Fruit fly (Drosophila melanogaster) whole organism, embryonic: ENCODE data around the gene Sodq.
A peak's percentile ranks its signal among the peaks of the same experiment; 100 is the strongest.

Source experiments
- Adf1 ChIP-seq: fragments of 200-800 bp; sonication (Bioruptor generic); IDR thresholded peaks from 2 replicates; pipeline ENCODE4 v1.3.6; 2022; ENCODE audit warnings: missing biosample characterization, missing genetic modification characterization
- CG10654 ChIP-seq: fragments of 200-800 bp; sonication (Bioruptor generic); optimal IDR thresholded peaks from 2 replicates; lab custom pipeline; 2016; ENCODE audit warnings: missing biosample characterization, missing genetic modification characterization
- CG12219 ChIP-seq: fragments of 200-800 bp; sonication (Bioruptor generic); optimal IDR thresholded peaks from 3 replicates; lab custom pipeline; 2018; ENCODE audit warnings: missing biosample characterization, mild to moderate bottlenecking, missing genetic modification characterization
- CG12236 ChIP-seq: fragments of 200-800 bp; sonication (Bioruptor generic); optimal IDR thresholded peaks from 2 replicates; lab custom pipeline; 2016; ENCODE audit warnings: missing biosample characterization, missing genetic modification characterization
- CG12659 ChIP-seq: fragments of 200-800 bp; sonication (Bioruptor generic); optimal IDR thresholded peaks from 3 replicates; lab custom pipeline; 2017; ENCODE audit warnings: mild to moderate bottlenecking, missing biosample characterization, missing genetic modification reagents, missing genetic modification characterization
- CG12744 ChIP-seq: fragments of 200-800 bp; sonication (Bioruptor generic); optimal IDR thresholded peaks from 2 replicates; lab custom pipeline; 2016; ENCODE audit warnings: missing biosample characterization, missing genetic modification characterization
- CG14050 ChIP-seq: fragments of 200-800 bp; sonication (Bioruptor generic); IDR thresholded peaks from 3 replicates; pipeline ENCODE4 v1.3.6; 2022; ENCODE audit warnings: missing biosample characterization, missing genetic modification characterization
- CG15479 ChIP-seq: fragments of 200-800 bp; sonication (Bioruptor generic); optimal IDR thresholded peaks from 3 replicates; lab custom pipeline; 2019; ENCODE audit warnings: missing biosample characterization, mild to moderate bottlenecking, missing genetic modification characterization, moderate library complexity
- CG16779 ChIP-seq: fragments of 200-800 bp; sonication (Bioruptor generic); IDR thresholded peaks from 2 replicates; pipeline ENCODE4 v1.3.6; 2022; ENCODE audit warnings: missing biosample characterization, missing genetic modification characterization
- CG32767 ChIP-seq: fragments of 200-800 bp; sonication (Bioruptor generic); IDR thresholded peaks from 2 replicates; pipeline ENCODE4 v1.3.6; 2022; ENCODE audit warnings: missing biosample characterization, missing genetic modification characterization
- CG3407 ChIP-seq: fragments of 200-800 bp; sonication (Bioruptor generic); optimal IDR thresholded peaks from 2 replicates; lab custom pipeline; 2018; ENCODE audit warnings: missing biosample characterization, mild to moderate bottlenecking, missing genetic modification characterization
- CG34422 ChIP-seq: fragments of 200-800 bp; sonication (Bioruptor generic); IDR thresholded peaks from 3 replicates; pipeline ENCODE4 v1.3.6; 2022; ENCODE audit warnings: missing biosample characterization, missing genetic modification characterization
- CG4424 ChIP-seq: fragments of 200-800 bp; sonication (Bioruptor generic); optimal IDR thresholded peaks from 3 replicates; lab custom pipeline; 2016; ENCODE audit warnings: missing biosample characterization, missing genetic modification characterization
- CG4820 ChIP-seq: fragments of 200-800 bp; sonication (Bioruptor generic); optimal IDR thresholded peaks from 3 replicates; lab custom pipeline; 2016; ENCODE audit warnings: missing biosample characterization, missing genetic modification characterization
- CG6765 ChIP-seq: fragments of 200-800 bp; sonication (Bioruptor generic); optimal IDR thresholded peaks from 3 replicates; lab custom pipeline; 2017; ENCODE audit warnings: missing biosample characterization, mild to moderate bottlenecking, missing genetic modification characterization
- CG9437 ChIP-seq: fragments of 200-800 bp; sonication (Bioruptor generic); optimal IDR thresholded peaks from 2 replicates; lab custom pipeline; 2018; ENCODE audit warnings: missing biosample characterization, mild to moderate bottlenecking, missing genetic modification characterization
- CkIIα-i1 ChIP-seq: fragments of 200-800 bp; sonication (Bioruptor generic); IDR thresholded peaks from 2 replicates; pipeline ENCODE4 v1.3.6; 2022; ENCODE audit warnings: missing biosample characterization, missing genetic modification characterization
- CrebB ChIP-seq: fragments of 200-800 bp; sonication (Bioruptor generic); optimal IDR thresholded peaks from 3 replicates; lab custom pipeline; 2018; ENCODE audit warnings: missing biosample characterization, mild to moderate bottlenecking, missing genetic modification characterization
- Dfd ChIP-seq, 2 experiments: fragments of >200 bp; optimal IDR thresholded peaks; 2 replicates each; lab custom pipeline; 2017; ENCODE audit warnings: missing biosample characterization in 2 of 2, missing genetic modification characterization in 2 of 2
- HmgD ChIP-seq: fragments of 200-800 bp; sonication (Bioruptor generic); optimal IDR thresholded peaks from 3 replicates; lab custom pipeline; 2016; ENCODE audit warnings: missing biosample characterization, missing genetic modification characterization
- Meics ChIP-seq: fragments of 200-800 bp; sonication (Bioruptor generic); optimal IDR thresholded peaks from 2 replicates; lab custom pipeline; 2017; ENCODE audit warnings: missing biosample characterization, mild to moderate bottlenecking, missing genetic modification characterization
- Nf-YB ChIP-seq: fragments of 200-800 bp; sonication (Bioruptor generic); optimal IDR thresholded peaks from 3 replicates; lab custom pipeline; 2019; ENCODE audit warnings: missing biosample characterization, mild to moderate bottlenecking, missing genetic modification characterization, moderate library complexity
- Ssrp ChIP-seq: fragments of 200-800 bp; sonication (Bioruptor generic); optimal IDR thresholded peaks from 2 replicates; lab custom pipeline; 2018; ENCODE audit warnings: missing biosample characterization, mild to moderate bottlenecking, missing genetic modification characterization, moderate library complexity
- Taf1 ChIP-seq: fragments of 200-800 bp; sonication (Bioruptor generic); IDR thresholded peaks from 2 replicates; pipeline ENCODE4 v1.3.6; 2022; ENCODE audit warnings: missing biosample characterization, missing genetic modification characterization
- Vsx1 ChIP-seq: fragments of 200-800 bp; sonication (Bioruptor generic); optimal IDR thresholded peaks from 2 replicates; lab custom pipeline; 2017; ENCODE audit warnings: missing biosample characterization, mild to moderate bottlenecking, missing genetic modification characterization, missing genetic modification reagents
- ac ChIP-seq: fragments of 200-800 bp; sonication (Bioruptor generic); optimal IDR thresholded peaks from 3 replicates; lab custom pipeline; 2017; ENCODE audit warnings: missing biosample characterization, mild to moderate bottlenecking, missing genetic modification characterization
- ash1 ChIP-seq: fragments of 200-800 bp; sonication (Bioruptor generic); optimal IDR thresholded peaks from 2 replicates; lab custom pipeline; 2018; ENCODE audit warnings: missing biosample characterization, mild to moderate bottlenecking, missing genetic modification characterization
- ato ChIP-seq: fragments of 200-800 bp; sonication (Bioruptor generic); IDR thresholded peaks from 2 replicates; pipeline ENCODE4 v1.3.6; 2022; ENCODE audit warnings: missing biosample characterization, missing genetic modification characterization; ENCODE audit not compliant: partially characterized antibody
- btn ChIP-seq: fragments of 200-800 bp; sonication (Bioruptor generic); optimal IDR thresholded peaks from 2 replicates; lab custom pipeline; 2016; ENCODE audit warnings: missing biosample characterization, missing genetic modification characterization
- cwo ChIP-seq: fragments of 200-800 bp; sonication (Bioruptor generic); optimal IDR thresholded peaks from 3 replicates; lab custom pipeline; 2017; ENCODE audit warnings: missing biosample characterization, missing genetic modification characterization, mild to moderate bottlenecking, moderate library complexity, missing genetic modification reagents
- dimm ChIP-seq: fragments of 200-800 bp; sonication (Bioruptor generic); IDR thresholded peaks from 2 replicates; pipeline ENCODE4 v1.3.6; 2022; ENCODE audit warnings: missing biosample characterization, missing genetic modification characterization
- ewg ChIP-seq: fragments of 200-800 bp; sonication (Bioruptor generic); optimal IDR thresholded peaks from 3 replicates; lab custom pipeline; 2017; ENCODE audit warnings: mild to moderate bottlenecking, missing biosample characterization, missing genetic modification reagents, missing genetic modification characterization
- ftz-f1 ChIP-seq: fragments of 200-800 bp; sonication (Bioruptor generic); optimal IDR thresholded peaks from 2 replicates; lab custom pipeline; 2016; ENCODE audit warnings: missing biosample characterization, missing genetic modification characterization
- ham ChIP-seq: fragments of 200-800 bp; sonication (Bioruptor generic); IDR thresholded peaks from 2 replicates; pipeline ENCODE4 v1.3.6; 2022; ENCODE audit warnings: missing biosample characterization, missing genetic modification characterization
- ind ChIP-seq: fragments of 200-800 bp; sonication (Bioruptor generic); optimal IDR thresholded peaks from 3 replicates; lab custom pipeline; 2016; ENCODE audit warnings: missing biosample characterization, missing genetic modification characterization
- kay ChIP-seq: fragments of 200-800 bp; sonication (Bioruptor generic); optimal IDR thresholded peaks from 2 replicates; lab custom pipeline; 2016; ENCODE audit warnings: missing biosample characterization, missing genetic modification characterization
- kni ChIP-seq: fragments of 200-800 bp; sonication (Bioruptor generic); optimal IDR thresholded peaks from 3 replicates; lab custom pipeline; 2017; ENCODE audit warnings: mild to moderate bottlenecking, missing biosample characterization, missing genetic modification reagents, missing genetic modification characterization
- oc ChIP-seq: fragments of 200-800 bp; sonication (Bioruptor generic); optimal IDR thresholded peaks from 2 replicates; lab custom pipeline; 2018; ENCODE audit warnings: missing biosample characterization, mild to moderate bottlenecking, missing genetic modification characterization, moderate library complexity
- pan ChIP-seq, 4 experiments: fragments of >200 bp in 3 of 4; fragments of 200-800 bp in 1 of 4; sonication (Bioruptor generic) in 1 of 4; optimal IDR thresholded peaks in 3 of 4; IDR thresholded peaks in 1 of 4; 2 replicates each; pipeline versions ENCODE4 v1.3.6 to Lab custom; 2017 to 2022; ENCODE audit warnings: missing biosample characterization in 2 of 4, missing genetic modification characterization in 2 of 4, mixed read lengths in 1 of 4
- pfk ChIP-seq: fragments of 200-800 bp; sonication (Bioruptor generic); optimal IDR thresholded peaks from 2 replicates; lab custom pipeline; 2018; ENCODE audit warnings: missing biosample characterization, mild to moderate bottlenecking, missing genetic modification characterization, moderate library complexity
- pros ChIP-seq: fragments of 200-800 bp; sonication (Bioruptor generic); optimal IDR thresholded peaks from 3 replicates; lab custom pipeline; 2019; ENCODE audit warnings: missing biosample characterization, mild to moderate bottlenecking, missing genetic modification characterization, moderate library complexity
- pzg ChIP-seq: fragments of 200-800 bp; sonication (Bioruptor generic); optimal IDR thresholded peaks from 3 replicates; lab custom pipeline; 2018; ENCODE audit warnings: missing biosample characterization, mild to moderate bottlenecking, missing genetic modification characterization, moderate library complexity
- repo ChIP-seq: fragments of 200-800 bp; sonication (Bioruptor generic); optimal IDR thresholded peaks from 2 replicates; lab custom pipeline; 2016; ENCODE audit warnings: missing biosample characterization, missing genetic modification characterization
- sens ChIP-seq: fragments of 200-800 bp; sonication (Bioruptor generic); peaks from one replicate; lab custom pipeline; 2016; ENCODE audit warnings: missing biosample characterization, missing genetic modification characterization
- seq ChIP-seq: fragments of 200-800 bp; sonication (Bioruptor generic); IDR thresholded peaks from 2 replicates; pipeline ENCODE4 v1.3.6; 2022; ENCODE audit warnings: missing biosample characterization, missing genetic modification characterization
- slou ChIP-seq: fragments of 200-800 bp; sonication (Bioruptor generic); optimal IDR thresholded peaks from 3 replicates; lab custom pipeline; 2016; ENCODE audit warnings: missing biosample characterization, missing genetic modification characterization
- sqz ChIP-seq: fragments of 200-800 bp; sonication (Bioruptor generic); optimal IDR thresholded peaks from 3 replicates; lab custom pipeline; 2018; ENCODE audit warnings: missing biosample characterization, mild to moderate bottlenecking, missing genetic modification characterization
- sr ChIP-seq: fragments of 200-800 bp; sonication (Bioruptor generic); IDR thresholded peaks from 3 replicates; pipeline ENCODE4 v1.3.6; 2022; ENCODE audit warnings: missing biosample characterization, missing genetic modification characterization
- tgo ChIP-seq: fragments of 200-800 bp; sonication (Bioruptor generic); IDR thresholded peaks from 3 replicates; pipeline ENCODE4 v1.3.6; 2022; ENCODE audit warnings: missing biosample characterization, missing genetic modification characterization
- zf30C ChIP-seq: fragments of 200-800 bp; sonication (Bioruptor generic); optimal IDR thresholded peaks from 3 replicates; lab custom pipeline; 2018; ENCODE audit warnings: missing biosample characterization, mild to moderate bottlenecking, missing genetic modification characterization

Sodq gene

dm6 chr3R:25855594-25856305 lies 39.9 kb upstream of the Sodq start, which contains the start of gene CG5890 (continued):
- TF ChIP-seq ewg (peak; percentile 18), tgo (GFP tag; lab: Robert Waterston, UW) (no peak), CrebB (no peak), oc (tag; lab: Kevin White, UChicago) (no peak), ac (GFP tag; lab: Kevin White, UChicago) (no peak), CG12236 (no peak), Ssrp (tag; lab: Kevin White, UChicago) (no peak), CG4424 (GFP tag; lab: Kevin White, UChicago) (no peak), ato (no peak), seq (GFP tag; lab: Robert Waterston, UW) (no peak), Dfd (GFP tag; optimal IDR thresholded peaks at IDR 0.05; lab: Kevin White, UChicago) (no peak), CG12744 (GFP tag; lab: Kevin White, UChicago) (no peak), CG32767 (GFP tag; lab: Robert Waterston, UW) (no peak), Taf1 (no peak), slou (GFP tag; lab: Kevin White, UChicago) (no peak), CkIIα-i1 (GFP tag; lab: Robert Waterston, UW) (no peak), btn (GFP tag; lab: Kevin White, UChicago) (no peak), CG10654 (GFP tag; lab: Kevin White, UChicago) (no peak), kni (GFP tag; lab: Kevin White, UChicago) (no peak), dimm (GFP tag; lab: Robert Waterston, UW) (no peak), CG12219 (no peak), sens (GFP tag; lab: Kevin White, UChicago) (no peak), pros (no peak), Vsx1 (GFP tag; lab: Kevin White, UChicago) (no peak), zf30C (GFP tag; lab: Kevin White, UChicago) (no peak), CG34422 (GFP tag; lab: Robert Waterston, UW) (no peak), ftz-f1 (GFP tag; lab: Kevin White, UChicago) (no peak), CG3407 (GFP tag; lab: Kevin White, UChicago) (no peak), pzg (GFP tag; lab: Kevin White, UChicago) (no peak), ham (GFP tag; lab: Robert Waterston, UW) (no peak), repo (no peak), CG12659 (GFP tag; lab: Kevin White, UChicago) (peak; percentile 7), CG4820 (GFP tag; lab: Kevin White, UChicago) (no peak), pan (optimal IDR thresholded peaks at IDR 0.05; lab: Kevin White, UChicago) (no peak), pan (GFP tag; optimal IDR thresholded peaks at IDR 0.05 in 1 of 2, IDR thresholded peaks at IDR 0.05 in 1 of 2) (no peak), Meics (GFP tag; lab: Kevin White, UChicago) (peak; percentile 72), ash1 (no peak), Nf-YB (GFP tag; lab: Kevin White, UChicago) (no peak), CG16779 (no peak), pfk (GFP tag; lab: Kevin White, UChicago) (no peak), CG15479 (GFP tag; lab: Kevin White, UChicago) (no peak), sqz (GFP tag; lab: Kevin White, UChicago) (no peak), HmgD (GFP tag; lab: Kevin White, UChicago) (no peak), CG6765 (GFP tag; lab: Kevin White, UChicago) (peak; percentile 21), ind (GFP tag; lab: Kevin White, UChicago) (peak; percentile 17), CG9437 (GFP tag; lab: Kevin White, UChicago) (peak; percentile 3), sr (no peak), CG14050 (GFP tag; lab: Robert Waterston, UW) (no peak), kay (GFP tag; lab: Kevin White, UChicago) (no peak), Adf1 (GFP tag; lab: Robert Waterston, UW) (no peak; the same call in 1 of the 2 replicates), cwo (GFP tag; lab: Kevin White, UChicago) (peak; percentile 48)
